Fruit fly (Drosophila melanogaster): ENCODE measurements around the gene CG42853.

CG42853 gene

DNA sequence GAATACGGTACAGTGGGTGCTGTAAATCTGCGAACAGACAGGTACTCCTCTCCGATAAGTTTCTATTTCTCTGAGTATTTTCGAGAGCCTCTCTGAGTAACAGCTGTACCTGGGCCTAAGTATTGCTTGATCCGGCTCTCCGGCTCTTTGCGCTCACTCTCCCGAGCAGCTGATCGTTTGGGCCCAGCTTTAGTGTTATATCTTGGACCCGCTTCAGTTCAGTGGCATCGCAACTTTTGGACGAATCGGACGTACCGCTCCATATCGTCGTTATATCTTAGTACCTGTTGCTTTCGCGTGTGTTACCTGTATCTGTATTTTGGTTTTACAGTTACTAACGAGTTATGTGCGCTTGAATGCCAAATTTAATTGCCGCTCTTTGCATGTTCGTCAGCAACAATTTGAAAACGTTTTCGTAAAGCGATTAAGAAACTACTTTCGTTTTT is 17.4 kb upstream of the CG42853 start, which contains the start of gene geko:
Gene geko (plus strand): TSS at position 219 of the 446 bp plus-strand sequence.
- TF ChIP-seq usp (GFP tag; optimal IDR thresholded peaks at IDR 0.05) (no peak), EcR (GFP tag; optimal IDR thresholded peaks at IDR 0.05) (peak in 1 of 2 experiments; percentile 56), Dll (optimal IDR thresholded peaks at IDR 0.05) (no peak), pan (optimal IDR thresholded peaks at IDR 0.05) (no peak), CG8478 (optimal IDR thresholded peaks at IDR 0.05) (no peak)

DNA sequence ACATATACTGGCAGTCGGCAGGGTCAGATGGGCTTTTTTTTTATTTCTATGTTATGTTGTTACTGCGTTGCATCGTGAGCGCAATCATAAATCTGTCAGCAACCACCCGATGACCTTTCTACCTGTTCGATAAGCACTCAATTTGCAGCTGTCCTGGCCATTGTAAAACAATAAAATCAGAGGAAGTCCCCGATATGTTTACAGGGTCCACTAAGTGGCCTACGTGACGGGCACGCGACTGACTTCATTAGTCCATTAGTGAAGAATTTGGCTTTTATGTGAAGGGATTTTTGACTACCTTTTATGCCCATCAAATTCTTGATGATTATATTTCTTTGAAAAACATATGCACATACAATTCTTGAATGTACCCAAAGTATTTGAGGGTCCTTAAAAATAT is 16.5 kb upstream of the CG42853 start:
- TF ChIP-seq usp (GFP tag; optimal IDR thresholded peaks at IDR 0.05) (no peak), CG8478 (optimal IDR thresholded peaks at IDR 0.05) (no peak), Dll (optimal IDR thresholded peaks at IDR 0.05) (no peak), EcR (GFP tag; optimal IDR thresholded peaks at IDR 0.05) (no peak), psq (optimal IDR thresholded peaks at IDR 0.05) (no peak), pan (optimal IDR thresholded peaks at IDR 0.05) (no peak)

DNA sequence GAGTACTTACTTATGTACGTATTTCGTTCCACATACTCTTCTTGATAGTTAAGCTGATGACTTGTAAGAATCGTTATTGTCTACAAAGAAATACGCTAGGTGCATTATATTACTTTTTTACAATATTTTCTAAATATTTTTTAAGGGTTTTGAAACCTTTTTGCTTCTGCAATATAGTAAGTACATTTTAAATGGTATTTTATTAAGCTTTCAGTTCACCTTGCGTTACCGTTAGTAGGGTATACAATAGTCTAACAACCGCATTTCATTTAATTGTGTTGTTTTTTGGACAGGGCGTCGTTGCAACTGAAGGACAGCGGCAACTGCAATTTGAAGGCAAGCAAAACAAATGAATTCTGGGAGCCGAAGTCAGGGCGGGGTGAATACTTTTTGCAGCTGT is 15.4 kb upstream of the CG42853 start:
- no peak for TF ChIP-seq usp (GFP tag; optimal IDR thresholded peaks at IDR 0.05)
- no peak for TF ChIP-seq psq (optimal IDR thresholded peaks at IDR 0.05)
- no peak for TF ChIP-seq pan (optimal IDR thresholded peaks at IDR 0.05)
- TF ChIP-seq Dll (optimal IDR thresholded peaks at IDR 0.05): no peak
- no peak for TF ChIP-seq CG8478 (optimal IDR thresholded peaks at IDR 0.05)
- no peak for TF ChIP-seq EcR (GFP tag; optimal IDR thresholded peaks at IDR 0.05)

DNA sequence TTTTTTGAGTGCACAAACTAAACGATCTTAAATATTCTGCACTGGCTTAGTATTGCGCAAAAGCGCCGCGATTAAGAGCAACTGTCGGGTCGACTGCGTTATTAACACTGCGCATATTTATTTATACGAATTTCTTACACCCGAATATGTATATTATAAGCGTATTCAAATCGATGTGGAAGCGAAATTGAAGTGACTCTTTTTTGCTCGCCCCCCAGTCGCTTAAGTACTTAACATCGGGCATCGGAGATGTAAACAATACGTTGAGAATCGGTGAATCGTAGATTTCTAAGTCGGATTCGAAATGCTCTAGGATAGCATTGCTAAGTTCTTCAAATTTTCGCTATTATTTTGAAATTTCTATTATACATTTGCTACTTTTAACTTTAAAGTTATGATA is 10.8 kb upstream of the CG42853 start, which contains the start of gene Cyp312a1:
Gene Cyp312a1 (minus strand): TSS at position 101 of the 400 bp plus-strand sequence.
- TF ChIP-seq Dll (optimal IDR thresholded peaks at IDR 0.05) (no peak), pan (optimal IDR thresholded peaks at IDR 0.05) (no peak), usp (GFP tag; optimal IDR thresholded peaks at IDR 0.05) (no peak), psq (optimal IDR thresholded peaks at IDR 0.05) (no peak), CG8478 (optimal IDR thresholded peaks at IDR 0.05) (no peak), EcR (GFP tag; optimal IDR thresholded peaks at IDR 0.05) (no peak)

DNA sequence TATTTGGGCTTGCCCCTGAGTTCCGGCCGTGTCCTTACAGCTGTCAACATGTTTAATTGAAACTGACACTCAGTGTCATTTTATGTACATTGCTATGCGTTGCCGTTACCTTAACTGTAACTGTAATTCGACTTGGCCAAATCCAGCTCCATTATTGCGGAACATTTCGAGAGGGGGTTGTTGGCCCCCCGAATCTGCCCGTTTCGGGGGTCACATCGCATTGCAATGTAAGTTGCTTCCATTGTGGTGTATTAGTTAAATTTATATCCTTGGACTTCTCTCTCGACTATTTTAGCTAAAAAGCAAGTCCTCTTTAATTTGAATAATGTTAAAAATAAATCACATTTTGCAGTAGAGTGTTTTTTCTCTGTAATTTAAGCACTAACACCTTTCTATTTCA is 2.3 kb upstream of the CG42853 start:
- no peak for TF ChIP-seq pan (optimal IDR thresholded peaks at IDR 0.05)
- TF ChIP-seq usp (GFP tag; optimal IDR thresholded peaks at IDR 0.05): no peak
- TF ChIP-seq EcR (GFP tag; optimal IDR thresholded peaks at IDR 0.05): no peak
- no peak for TF ChIP-seq psq (optimal IDR thresholded peaks at IDR 0.05)
- TF ChIP-seq CG8478 (optimal IDR thresholded peaks at IDR 0.05): no peak

DNA sequence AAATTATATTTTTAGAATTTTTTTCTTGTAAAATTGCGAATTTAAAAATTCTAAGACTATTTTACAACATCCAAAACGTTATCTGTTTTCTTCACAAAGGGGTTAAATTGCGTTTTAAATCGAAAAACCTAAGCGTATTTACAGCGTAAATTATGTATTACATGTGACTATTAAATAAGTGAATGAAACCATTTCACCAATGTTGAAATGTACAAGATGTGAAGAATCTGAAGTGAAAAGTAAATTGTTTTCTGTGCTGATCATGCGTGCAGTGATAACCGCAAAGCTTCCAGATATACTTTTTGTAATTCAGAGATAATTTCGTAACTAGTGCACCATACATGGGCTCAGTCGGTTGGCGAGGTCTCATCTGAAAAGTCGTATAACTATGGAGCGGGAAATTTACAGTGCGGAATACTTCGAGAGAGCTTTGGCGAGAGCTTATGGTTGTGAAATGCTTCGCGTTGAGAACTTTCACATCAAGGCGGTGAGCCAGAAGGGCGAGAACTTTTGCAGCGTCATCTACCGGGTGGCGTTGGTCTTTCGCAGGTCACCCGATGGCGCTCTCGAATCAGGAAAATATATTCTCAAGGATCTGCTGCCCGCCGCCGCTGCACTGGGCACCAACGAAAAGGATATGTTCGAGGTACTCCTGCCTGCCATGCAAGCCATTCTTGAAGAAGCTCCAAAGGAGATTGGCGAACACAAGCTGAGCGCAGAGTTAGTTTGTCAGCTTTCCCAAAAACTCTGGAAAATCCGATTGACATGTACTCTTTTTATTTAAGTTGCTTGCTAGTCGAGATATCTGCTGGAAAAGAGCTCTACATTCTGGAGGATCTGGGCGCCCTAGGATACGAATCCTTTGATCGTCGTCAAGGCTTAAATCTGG is 7.5 kb downstream of the CG42853 start:
- TF ChIP-seq psq (optimal IDR thresholded peaks at IDR 0.05): no peak
- TF ChIP-seq EcR (GFP tag; optimal IDR thresholded peaks at IDR 0.05): no peak
- no peak for TF ChIP-seq pan (optimal IDR thresholded peaks at IDR 0.05)
- no peak for TF ChIP-seq Dll (optimal IDR thresholded peaks at IDR 0.05)
- TF ChIP-seq usp (GFP tag; optimal IDR thresholded peaks at IDR 0.05): no peak
- TF ChIP-seq CG8478 (optimal IDR thresholded peaks at IDR 0.05): no peak

DNA sequence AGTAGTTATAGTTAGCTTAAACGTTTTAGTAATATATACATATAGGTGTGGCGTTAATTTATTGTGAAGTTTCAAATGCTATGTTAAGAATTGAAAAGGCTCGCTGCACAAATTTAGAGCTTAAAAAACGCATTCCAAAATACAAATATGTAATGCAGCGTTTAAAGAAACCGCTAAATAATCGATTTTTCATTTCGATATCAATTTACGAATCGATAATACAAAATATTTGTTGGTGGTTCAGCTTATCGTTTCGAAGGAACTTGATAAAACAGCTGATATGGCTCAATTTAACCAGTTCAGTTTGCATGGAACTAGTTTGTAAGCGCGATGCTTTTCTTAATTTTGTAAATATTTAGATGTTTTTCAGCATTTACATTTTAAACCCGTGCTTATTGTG is 9.1 kb downstream of the CG42853 start, which contains the start of the genes CG32195 and CG7341:
Gene CG32195 (plus strand): TSS at position 291 of the 400 bp plus-strand sequence.
Gene CG7341 (plus strand): TSS at position 291 of the 400 bp plus-strand sequence.
- no peak for TF ChIP-seq pan (optimal IDR thresholded peaks at IDR 0.05)
- TF ChIP-seq Dll (optimal IDR thresholded peaks at IDR 0.05): no peak
- no peak for TF ChIP-seq usp (GFP tag; optimal IDR thresholded peaks at IDR 0.05)
- no peak for TF ChIP-seq CG8478 (optimal IDR thresholded peaks at IDR 0.05)
- no peak for TF ChIP-seq EcR (GFP tag; optimal IDR thresholded peaks at IDR 0.05)
- TF ChIP-seq psq (optimal IDR thresholded peaks at IDR 0.05): no peak

DNA sequence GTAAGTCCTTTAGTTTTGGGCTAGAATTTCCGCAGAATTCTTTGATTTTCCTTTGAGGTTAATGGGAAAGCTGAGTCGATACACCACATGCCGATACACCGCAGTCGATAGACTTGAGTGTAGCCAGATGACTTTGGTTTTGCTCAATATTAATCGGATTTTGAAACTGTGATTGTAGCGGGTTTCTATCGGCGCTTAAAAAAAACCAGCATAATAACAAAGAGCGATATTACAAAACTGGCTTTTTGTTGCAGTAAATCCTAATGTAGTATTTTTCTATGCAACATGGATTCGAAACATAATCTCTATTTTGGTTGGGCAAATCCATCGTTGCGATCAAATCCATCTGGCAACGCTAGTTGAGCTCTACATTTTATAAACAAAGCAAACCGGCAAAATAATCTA is 12.3 kb downstream of the CG42853 start, which contains the start of the genes Polr3D and mus304:
Gene Polr3D (minus strand): TSS at position 116 of the 405 bp plus-strand sequence.
Gene mus304 (plus strand): TSS at position 356 of the 405 bp plus-strand sequence.
- TF ChIP-seq psq (optimal IDR thresholded peaks at IDR 0.05): no peak
- TF ChIP-seq usp (GFP tag; optimal IDR thresholded peaks at IDR 0.05): no peak
- TF ChIP-seq EcR (GFP tag; optimal IDR thresholded peaks at IDR 0.05): no peak
- no peak for TF ChIP-seq pan (optimal IDR thresholded peaks at IDR 0.05)
- no peak for TF ChIP-seq Dll (optimal IDR thresholded peaks at IDR 0.05)
- TF ChIP-seq CG8478 (optimal IDR thresholded peaks at IDR 0.05): no peak

DNA sequence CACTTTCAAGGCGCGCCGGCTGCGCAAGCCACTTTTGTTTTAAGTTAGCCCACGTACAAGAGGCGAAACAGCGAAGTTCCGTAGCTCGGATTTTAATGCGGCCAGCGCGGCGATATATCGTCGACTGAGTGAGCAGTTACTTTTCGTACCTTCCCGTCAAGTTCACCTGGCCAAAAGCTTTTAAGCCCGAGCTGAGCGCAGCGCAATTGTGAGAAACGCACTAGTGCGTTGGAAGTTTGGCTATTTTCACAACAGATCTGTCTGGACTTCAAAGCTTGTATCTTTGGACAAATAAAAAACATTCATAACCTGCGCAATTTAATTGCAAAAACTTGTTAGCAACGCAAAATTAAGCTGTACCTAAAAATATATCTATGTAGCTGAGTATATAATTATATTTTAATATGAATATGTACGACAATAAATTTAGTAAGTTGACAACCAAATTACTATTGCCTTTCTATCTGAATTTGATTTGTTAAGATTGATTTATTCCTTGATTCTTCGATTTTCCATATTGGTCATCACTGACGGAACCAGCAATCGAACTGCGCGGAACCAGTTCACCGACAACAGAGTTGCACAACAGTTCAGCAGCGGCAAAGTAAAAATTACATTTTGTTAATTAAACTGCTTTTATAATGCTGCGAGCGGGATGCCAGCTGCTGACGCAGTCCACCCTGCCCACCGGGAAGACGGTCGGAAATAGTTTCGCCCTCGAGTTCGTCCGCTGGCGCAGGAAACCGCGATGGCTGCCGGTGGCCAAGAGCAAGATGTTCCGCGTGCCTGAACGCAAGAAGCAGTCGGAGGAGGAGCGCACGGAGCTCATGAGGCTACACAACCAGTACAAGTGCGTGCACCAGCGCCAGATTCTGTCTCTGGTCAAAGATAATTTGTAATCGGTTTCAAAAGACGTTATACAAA is 15.5 kb downstream of the CG42853 start, which contains the start of the genes CG13698 and mRpS26:
Gene CG13698 (minus strand): TSS at position 129 of the 924 bp plus-strand sequence.
Gene mRpS26 (plus strand): TSS at position 559 of the 924 bp plus-strand sequence.
- TF ChIP-seq pan (optimal IDR thresholded peaks at IDR 0.05) (no peak), CG8478 (optimal IDR thresholded peaks at IDR 0.05) (no peak), Dll (optimal IDR thresholded peaks at IDR 0.05) (no peak), usp (GFP tag; optimal IDR thresholded peaks at IDR 0.05) (no peak), EcR (GFP tag; optimal IDR thresholded peaks at IDR 0.05) (no peak), psq (optimal IDR thresholded peaks at IDR 0.05) (no peak)

DNA sequence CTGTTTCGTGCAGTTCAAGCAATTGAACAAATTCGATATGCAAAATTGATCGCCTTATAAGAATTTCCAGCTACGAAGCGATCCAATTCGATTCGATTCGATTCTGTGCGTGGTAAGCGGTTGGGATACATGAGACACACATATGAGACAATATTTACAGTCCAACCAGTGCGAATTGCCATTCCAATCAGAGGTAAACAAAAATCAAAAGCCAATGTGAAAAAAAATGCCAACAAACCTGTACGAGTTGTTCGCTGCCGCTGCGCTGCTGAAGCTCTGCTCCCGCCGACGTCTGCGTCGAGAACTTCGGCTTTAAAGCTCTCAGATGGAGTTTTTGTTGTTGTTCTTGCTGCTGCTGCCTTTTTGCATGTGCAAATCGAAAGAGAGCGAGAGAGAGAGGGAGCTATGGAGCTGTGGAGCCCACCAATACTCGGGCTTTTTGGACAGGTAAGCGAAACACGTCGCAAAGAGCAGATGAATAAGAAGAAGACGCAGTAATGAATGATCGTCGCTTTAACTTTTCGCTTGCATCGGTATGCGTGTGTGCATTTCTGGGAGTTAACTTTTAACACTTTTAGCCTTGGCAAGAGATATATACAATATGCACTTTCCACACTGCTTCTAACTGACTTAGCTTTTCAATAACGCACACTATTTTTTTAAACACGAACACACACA is 16.3 kb downstream of the CG42853 start:
- no peak for TF ChIP-seq EcR (GFP tag; optimal IDR thresholded peaks at IDR 0.05)
- no peak for TF ChIP-seq Dll (optimal IDR thresholded peaks at IDR 0.05)

DNA sequence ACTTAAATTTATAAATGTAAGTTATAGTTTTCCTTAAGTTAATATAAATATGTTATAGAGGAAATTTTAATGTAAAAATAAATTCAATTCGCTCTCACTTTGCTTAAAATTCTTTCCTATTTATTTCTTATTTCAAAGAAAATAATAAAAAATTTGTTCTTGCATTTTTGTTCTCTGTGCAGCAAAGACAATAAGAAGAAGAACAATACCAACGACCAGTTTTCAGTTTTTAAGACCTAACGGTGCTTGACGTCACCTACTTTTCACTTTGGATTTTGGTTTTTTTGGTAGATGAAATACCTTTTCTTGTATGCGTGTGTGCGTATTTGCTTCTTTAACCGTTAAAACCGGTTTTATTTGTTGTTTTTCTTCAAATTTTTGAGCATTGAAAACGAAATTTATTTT is 19.6 kb downstream of the CG42853 start:
- no peak for TF ChIP-seq EcR (GFP tag; optimal IDR thresholded peaks at IDR 0.05)
- TF ChIP-seq usp (GFP tag; optimal IDR thresholded peaks at IDR 0.05): no peak
- TF ChIP-seq Dll (optimal IDR thresholded peaks at IDR 0.05): no peak
- TF ChIP-seq pan (optimal IDR thresholded peaks at IDR 0.05): no peak
- no peak for TF ChIP-seq CG8478 (optimal IDR thresholded peaks at IDR 0.05)
- no peak for TF ChIP-seq psq (optimal IDR thresholded peaks at IDR 0.05)

Data from whole organism.